Fruit fly (Drosophila melanogaster) ovary, adult (tissue): ENCODE data around the gene CG15308.

Source experiments
- CG17801 ChIP-seq: fragments of 200-800 bp; optimal IDR thresholded peaks from 2 replicates; lab custom pipeline; 2019; ENCODE audit warnings: missing biosample characterization, mild to moderate bottlenecking, missing genetic modification characterization, moderate library complexity; ENCODE audit not compliant: partially characterized antibody

Gene CG15308

dm6 chrX:10219039-10219438 lies at the start of gene CG15308:
Gene CG15308, minus strand, starts transcription at chrX:10219139.
- TF ChIP-seq CG17801 (GFP tag; lab: Kevin White, UChicago) = no peak

- TF ChIP-seq CG17801 (GFP tag; lab: Kevin White, UChicago) = peak; percentile 12
These were observed 47.1 kb upstream of the CG15308 start for dm6 chrX:10266018-10266384.

dm6 chrX:10265213-10266017 lies 46.5 kb upstream of the CG15308 start, which contains the start of gene CG12643:
Gene CG12643, minus strand, starts transcription at chrX:10265263.
- peak; percentile 54 for TF ChIP-seq CG17801 (GFP tag; lab: Kevin White, UChicago)

dm6 chrX:10263957-10264248 lies 45.0 kb upstream of the CG15308 start:
- no peak for TF ChIP-seq CG17801 (GFP tag; lab: Kevin White, UChicago)

- no peak for TF ChIP-seq CG17801 (GFP tag; lab: Kevin White, UChicago)
These were observed 44.4 kb upstream of the CG15308 start, which contains the start of gene Hk for dm6 chrX:10263165-10263956. Gene Hk, minus strand, starts transcription at chrX:10263485.

dm6 chrX:10261172-10261571 lies 42.2 kb upstream of the CG15308 start:
- TF ChIP-seq CG17801 (GFP tag; lab: Kevin White, UChicago) = no peak

dm6 chrX:10259524-10259923 lies 40.6 kb upstream of the CG15308 start:
- TF ChIP-seq CG17801 (GFP tag; lab: Kevin White, UChicago) = no peak

- no peak for TF ChIP-seq CG17801 (GFP tag; lab: Kevin White, UChicago)
These were observed 37.3 kb upstream of the CG15308 start for dm6 chrX:10256228-10256627.

- TF ChIP-seq CG17801 (GFP tag; lab: Kevin White, UChicago) = no peak
These were observed 33.8 kb upstream of the CG15308 start for dm6 chrX:10252745-10253144.

dm6 chrX:10250659-10251058 lies 31.7 kb upstream of the CG15308 start:
- no peak for TF ChIP-seq CG17801 (GFP tag; lab: Kevin White, UChicago)

dm6 chrX:10250017-10250416 lies 31.1 kb upstream of the CG15308 start:
- TF ChIP-seq CG17801 (GFP tag; lab: Kevin White, UChicago) = no peak

dm6 chrX:10247366-10247765 lies 28.4 kb upstream of the CG15308 start:
- TF ChIP-seq CG17801 (GFP tag; lab: Kevin White, UChicago) = no peak

dm6 chrX:10244763-10245162 lies 25.8 kb upstream of the CG15308 start:
- TF ChIP-seq CG17801 (GFP tag; lab: Kevin White, UChicago) = no peak

- no peak for TF ChIP-seq CG17801 (GFP tag; lab: Kevin White, UChicago)
These were observed 24.6 kb upstream of the CG15308 start for dm6 chrX:10243540-10243939.

dm6 chrX:10242883-10243282 lies 23.9 kb upstream of the CG15308 start:
- TF ChIP-seq CG17801 (GFP tag; lab: Kevin White, UChicago) = no peak

- TF ChIP-seq CG17801 (GFP tag; lab: Kevin White, UChicago) = no peak
These were observed 23.0 kb upstream of the CG15308 start for dm6 chrX:10241919-10242318.
